Worm (Caenorhabditis elegans) whole organism, L1 larva: Measurements from ENCODE around the gene col-10.
A peak's percentile ranks its signal among the peaks of the same experiment; 100 is the strongest.

Source experiments
- C16A3.4 ChIP-seq: fragments of 150-350 bp; optimal IDR thresholded peaks from 2 replicates; lab custom pipeline; 2014; ENCODE audit warnings: missing biosample characterization, missing genetic modification characterization
- C34B4.2 ChIP-seq: sonication (generic microtip); optimal IDR thresholded peaks from 2 replicates; lab custom pipeline; 2017; ENCODE audit warnings: mild to moderate bottlenecking, missing genetic modification characterization, missing compliant biosample characterization
- Y116A8C.19 ChIP-seq: sonication (generic microtip); optimal IDR thresholded peaks from 2 replicates; lab custom pipeline; 2016; ENCODE audit warnings: missing compliant biosample characterization, missing genetic modification characterization, borderline replicate concordance
- aha-1 ChIP-seq: fragments of 150-350 bp; optimal IDR thresholded peaks from 2 replicates; lab custom pipeline; 2014; ENCODE audit warnings: missing biosample characterization, missing genetic modification characterization
- aly-2 ChIP-seq: fragments of 150-350 bp; optimal IDR thresholded peaks from 2 replicates; lab custom pipeline; 2014; ENCODE audit warnings: missing biosample characterization, missing genetic modification characterization
- ama-1 ChIP-seq: fragments of 150-350 bp; optimal IDR thresholded peaks from 2 replicates; lab custom pipeline; 2014
- blmp-1 ChIP-seq: fragments of 150-350 bp; optimal IDR thresholded peaks from 2 replicates; lab custom pipeline; 2014; ENCODE audit warnings: missing biosample characterization, missing genetic modification characterization
- ceh-63 ChIP-seq: fragments of 200-800 bp; sonication (Bioruptor generic); optimal IDR thresholded peaks from 2 replicates; lab custom pipeline; 2018; ENCODE audit warnings: mild to moderate bottlenecking, missing genetic modification characterization, missing compliant biosample characterization
- ceh-82 ChIP-seq, 3 experiments: fragments of 150-350 bp in 1 of 3; sonication (generic microtip) in 2 of 3; optimal IDR thresholded peaks; 2 replicates each; lab custom pipeline; 2014 to 2017; ENCODE audit warnings: missing biosample characterization in 3 of 3, missing genetic modification characterization in 3 of 3
- ceh-88 ChIP-seq: fragments of 200-800 bp; sonication (Bioruptor generic); IDR thresholded peaks from 2 replicates; pipeline ENCODE4 v1.3.6; 2022; ENCODE audit warnings: missing genetic modification characterization, missing compliant biosample characterization
- dsc-1 ChIP-seq: sonication (generic microtip); optimal IDR thresholded peaks from 2 replicates; lab custom pipeline; 2016; ENCODE audit warnings: mild to moderate bottlenecking, missing genetic modification characterization, missing compliant biosample characterization
- egl-13 ChIP-seq: sonication (generic microtip); optimal IDR thresholded peaks from 2 replicates; lab custom pipeline; 2016; ENCODE audit warnings: missing genotype, missing genetic modification reagents, missing genetic modification characterization, missing compliant biosample characterization
- elt-2 ChIP-seq: sonication (generic microtip); optimal IDR thresholded peaks from 2 replicates; lab custom pipeline; 2016; ENCODE audit warnings: missing genetic modification characterization, mild to moderate bottlenecking, inconsistent platforms, missing compliant biosample characterization, missing genetic modification reagents
- elt-3 ChIP-seq, 6 experiments: fragments of 150-350 bp in 1 of 6; sonication (generic microtip); optimal IDR thresholded peaks; 2 replicates each; lab custom pipeline; 2017 to 2018; ENCODE audit warnings: missing biosample characterization in 6 of 6, missing genetic modification characterization in 6 of 6, inconsistent platforms in 1 of 6
- ets-5 ChIP-seq: fragments of 200-800 bp; sonication (Bioruptor generic); IDR thresholded peaks from 2 replicates; pipeline ENCODE4 v1.3.6; 2022; ENCODE audit warnings: missing genetic modification characterization, missing compliant biosample characterization
- fkh-10 ChIP-seq: sonication (generic microtip); optimal IDR thresholded peaks from 2 replicates; lab custom pipeline; 2017; ENCODE audit warnings: missing biosample characterization, missing genetic modification reagents, missing genetic modification characterization
- fkh-4 ChIP-seq: sonication (generic microtip); optimal IDR thresholded peaks from 2 replicates; lab custom pipeline; 2016; ENCODE audit warnings: missing compliant biosample characterization, missing genetic modification characterization, borderline replicate concordance
- hlh-17 ChIP-seq: fragments of 200-800 bp; sonication (Bioruptor generic); optimal IDR thresholded peaks from 2 replicates; lab custom pipeline; 2018; ENCODE audit warnings: missing genetic modification characterization, mild to moderate bottlenecking, missing compliant biosample characterization, moderate library complexity, borderline replicate concordance
- jun-1 ChIP-seq: fragments of 150-350 bp; optimal IDR thresholded peaks from 2 replicates; lab custom pipeline; 2014; ENCODE audit warnings: missing biosample characterization, missing genetic modification reagents, missing genetic modification characterization
- lin-13 ChIP-seq: fragments of 150-350 bp; optimal IDR thresholded peaks from 2 replicates; lab custom pipeline; 2014; ENCODE audit warnings: missing biosample characterization, missing genetic modification reagents, missing genetic modification characterization
- lin-14 ChIP-seq: fragments of 200-800 bp; sonication (Bioruptor generic); optimal IDR thresholded peaks from 2 replicates; lab custom pipeline; 2018; ENCODE audit warnings: mild to moderate bottlenecking, missing genetic modification characterization, moderate library complexity, missing compliant biosample characterization
- lin-15B ChIP-seq: fragments of 150-350 bp; sonication (generic microtip); optimal IDR thresholded peaks from 3 replicates; lab custom pipeline; 2014; ENCODE audit warnings: missing biosample characterization, missing genetic modification characterization
- lin-35 ChIP-seq, 2 experiments: fragments of 150-350 bp; optimal IDR thresholded peaks; 2 replicates each; lab custom pipeline; 2014; ENCODE audit warnings: missing biosample characterization in 2 of 2, missing genetic modification characterization in 2 of 2, missing genetic modification reagents in 2 of 2
- lin-39 ChIP-seq: fragments of 150-350 bp; optimal IDR thresholded peaks from 2 replicates; lab custom pipeline; 2014; ENCODE audit warnings: missing biosample characterization, missing genetic modification reagents, missing genetic modification characterization
- lsy-2 ChIP-seq, 2 experiments: fragments of 150-350 bp; optimal IDR thresholded peaks; 2 replicates each; lab custom pipeline; 2014; ENCODE audit warnings: missing biosample characterization in 2 of 2, missing genetic modification characterization in 2 of 2
- mab-9 ChIP-seq: fragments of 200-800 bp; sonication (Bioruptor generic); IDR thresholded peaks from 2 replicates; pipeline ENCODE4 v1.3.6; 2022; ENCODE audit warnings: missing genetic modification reagents, missing genetic modification characterization, missing compliant biosample characterization
- mef-2 ChIP-seq: fragments of 150-350 bp; optimal IDR thresholded peaks from 2 replicates; lab custom pipeline; 2014; ENCODE audit warnings: missing biosample characterization, missing genetic modification characterization
- mep-1 ChIP-seq: fragments of 150-350 bp; optimal IDR thresholded peaks from 2 replicates; lab custom pipeline; 2014; ENCODE audit warnings: missing biosample characterization, missing genetic modification characterization
- nhr-11 ChIP-seq: fragments of 150-350 bp; optimal IDR thresholded peaks from 2 replicates; lab custom pipeline; 2014; ENCODE audit warnings: missing biosample characterization, missing genetic modification characterization
- nhr-12 ChIP-seq: sonication (generic microtip); optimal IDR thresholded peaks from 2 replicates; lab custom pipeline; 2017; ENCODE audit warnings: missing biosample characterization, missing genetic modification characterization
- nhr-237 ChIP-seq: fragments of 150-350 bp; optimal IDR thresholded peaks from 2 replicates; lab custom pipeline; 2014; ENCODE audit warnings: missing biosample characterization, missing genetic modification characterization
- nhr-28 ChIP-seq: fragments of 150-350 bp; optimal IDR thresholded peaks from 2 replicates; lab custom pipeline; 2014; ENCODE audit warnings: missing biosample characterization, missing genetic modification characterization
- nhr-77 ChIP-seq: fragments of 150-350 bp; optimal IDR thresholded peaks from 2 replicates; lab custom pipeline; 2014; ENCODE audit warnings: missing biosample characterization, missing genetic modification characterization
- nhr-84 ChIP-seq: sonication (generic microtip); optimal IDR thresholded peaks from 2 replicates; lab custom pipeline; 2017; ENCODE audit warnings: missing biosample characterization, missing genetic modification characterization
- nhr-90 ChIP-seq: sonication (generic microtip); optimal IDR thresholded peaks from 2 replicates; lab custom pipeline; 2016; ENCODE audit warnings: mild to moderate bottlenecking, missing genetic modification characterization, missing compliant biosample characterization; ENCODE audit not compliant: poor library complexity
- pag-3 ChIP-seq: sonication (generic microtip); optimal IDR thresholded peaks from 2 replicates; lab custom pipeline; 2017; ENCODE audit warnings: missing genetic modification characterization, mild to moderate bottlenecking, missing compliant biosample characterization, antibody characterized with exemption, borderline replicate concordance; ENCODE audit not compliant: insufficient read depth
- pax-3 ChIP-seq: fragments of 200-800 bp; sonication (Bioruptor generic); optimal IDR thresholded peaks from 2 replicates; lab custom pipeline; 2018; ENCODE audit warnings: mild to moderate bottlenecking, missing genetic modification characterization, moderate library complexity, missing compliant biosample characterization
- pqm-1 ChIP-seq: sonication (generic microtip); optimal IDR thresholded peaks from 3 replicates; lab custom pipeline; 2017; ENCODE audit warnings: missing biosample characterization, missing genetic modification characterization
- skn-1 ChIP-seq: fragments of 150-350 bp; optimal IDR thresholded peaks from 2 replicates; lab custom pipeline; 2014; ENCODE audit warnings: missing biosample characterization, missing genetic modification characterization
- snpc-4 ChIP-seq: fragments of 150-350 bp; optimal IDR thresholded peaks from 2 replicates; lab custom pipeline; 2014; ENCODE audit warnings: missing biosample characterization, missing genetic modification characterization
- snu-23 ChIP-seq: sonication (generic microtip); optimal IDR thresholded peaks from 2 replicates; lab custom pipeline; 2016; ENCODE audit warnings: missing genetic modification characterization, missing compliant biosample characterization
- sox-4 ChIP-seq: sonication (generic microtip); optimal IDR thresholded peaks from 2 replicates; lab custom pipeline; 2016; ENCODE audit warnings: missing genetic modification characterization, missing compliant biosample characterization
- sptf-1 ChIP-seq: fragments of 150-350 bp; optimal IDR thresholded peaks from 2 replicates; lab custom pipeline; 2014; ENCODE audit warnings: missing biosample characterization, missing genetic modification characterization
- swsn-7 ChIP-seq: sonication (generic microtip); optimal IDR thresholded peaks from 2 replicates; lab custom pipeline; 2016; ENCODE audit warnings: missing genetic modification characterization, missing compliant biosample characterization
- tbx-2 ChIP-seq: sonication (generic microtip); optimal IDR thresholded peaks from 2 replicates; lab custom pipeline; 2016; ENCODE audit warnings: missing genetic modification characterization, missing compliant biosample characterization
- unc-30 ChIP-seq: sonication (generic microtip); optimal IDR thresholded peaks from 2 replicates; lab custom pipeline; 2017; ENCODE audit warnings: missing biosample characterization, missing genetic modification characterization
- unc-62 ChIP-seq: fragments of 150-350 bp; optimal IDR thresholded peaks from 2 replicates; lab custom pipeline; 2014; ENCODE audit warnings: missing biosample characterization, missing genetic modification reagents, missing genetic modification characterization
- unc-86 ChIP-seq: sonication (generic microtip); optimal IDR thresholded peaks from 2 replicates; lab custom pipeline; 2016; ENCODE audit warnings: missing genetic modification characterization, missing compliant biosample characterization
- zag-1 ChIP-seq: fragments of 150-350 bp; optimal IDR thresholded peaks from 2 replicates; lab custom pipeline; 2014; ENCODE audit warnings: missing biosample characterization, missing genetic modification characterization
- zip-4 ChIP-seq: fragments of 200-800 bp; sonication (Bioruptor generic); optimal IDR thresholded peaks from 2 replicates; lab custom pipeline; 2018; ENCODE audit warnings: mild to moderate bottlenecking, missing genetic modification characterization, moderate library complexity, missing compliant biosample characterization
- ztf-11 ChIP-seq, 2 experiments: sonication (generic microtip); optimal IDR thresholded peaks; 2 replicates each; lab custom pipeline; 2016 to 2017; ENCODE audit warnings: missing genetic modification characterization in 2 of 2, missing biosample characterization in 1 of 2, missing compliant biosample characterization in 1 of 2
- ztf-4 ChIP-seq: fragments of 150-350 bp; optimal IDR thresholded peaks from 2 replicates; lab custom pipeline; 2014; ENCODE audit warnings: missing biosample characterization, missing genetic modification characterization

The col-10 gene

ce11 chrV:9213554-9213953, 48.4 kb upstream of the col-10 start, which contains the start of gene mdt-27:
Gene mdt-27 (minus strand): TSS chrV:9213654.
- no peak for TF ChIP-seq nhr-12 (tag; lab: Kevin White, UChicago)
- no peak for TF ChIP-seq Y116A8C.19
- no peak for TF ChIP-seq swsn-7 (tag; lab: Kevin White, UChicago)
- no peak for TF ChIP-seq pag-3 (tag; lab: Kevin White, UChicago)
- TF ChIP-seq aly-2: no peak
- no peak for TF ChIP-seq snu-23 (GFP tag; lab: Kevin White, UChicago)
- TF ChIP-seq nhr-90 (tag; lab: Kevin White, UChicago): no peak

DNA sequence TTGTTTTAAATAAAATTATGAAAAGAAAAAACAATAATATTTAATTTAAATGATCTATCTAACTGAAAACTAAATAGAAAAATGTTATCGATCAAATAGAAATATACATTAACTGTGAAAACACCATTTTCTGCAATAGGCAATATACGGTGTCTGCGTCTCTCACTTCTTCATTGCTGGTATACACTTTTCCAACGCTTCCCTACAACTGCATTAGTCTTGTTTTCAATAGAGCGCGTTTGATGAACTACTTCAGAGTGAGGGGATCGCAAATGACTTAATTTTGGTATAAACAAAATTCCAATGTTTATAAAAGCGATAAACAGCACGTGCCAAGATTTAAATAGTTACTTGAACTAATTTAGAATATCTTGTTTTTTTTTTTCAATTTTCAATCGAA, 47.4 kb upstream of the col-10 start:
- TF ChIP-seq elt-2 (tag; lab: Kevin White, UChicago) (no peak), Y116A8C.19 (no peak), fkh-10 (GFP tag; lab: Kevin White, UChicago) (no peak), ets-5 (GFP tag; lab: Robert Waterston, UW) (no peak), ceh-88 (no peak), snpc-4 (tag; lab: Kevin White, UChicago) (peak; percentile 63), C34B4.2 (tag; lab: Kevin White, UChicago) (no peak), pqm-1 (tag; lab: Kevin White, UChicago) (no peak), hlh-17 (GFP tag; lab: Kevin White, UChicago) (no peak), dsc-1 (tag; lab: Kevin White, UChicago) (no peak), nhr-11 (no peak), nhr-28 (tag; lab: Kevin White, UChicago) (no peak), fkh-4 (no peak), pag-3 (tag; lab: Kevin White, UChicago) (no peak), zip-4 (GFP tag; lab: Kevin White, UChicago) (no peak), ama-1 (no peak), unc-30 (tag; lab: Kevin White, UChicago) (no peak), sox-4 (tag; lab: Kevin White, UChicago) (no peak), mef-2 (tag; lab: Kevin White, UChicago) (no peak), ztf-11 (tag; optimal IDR thresholded peaks at IDR 0.05; lab: Kevin White, UChicago) (no peak), pax-3 (tag; lab: Kevin White, UChicago) (no peak), unc-62 (GFP tag; lab: Kevin White, UChicago) (no peak), jun-1 (no peak), nhr-237 (no peak), lin-15B (peak; percentile 68), sptf-1 (tag; lab: Kevin White, UChicago) (no peak), elt-3 (tag; optimal IDR thresholded peaks at IDR 0.05; lab: Kevin White, UChicago) (peak in 1 of 6 experiments; percentile 48), lin-13 (GFP tag; lab: Kevin White, UChicago) (peak; percentile 44), snu-23 (GFP tag; lab: Kevin White, UChicago) (peak; percentile 73), mep-1 (tag; lab: Kevin White, UChicago) (peak; percentile 91), aly-2 (no peak), unc-86 (no peak), aha-1 (tag; lab: Kevin White, UChicago) (no peak), egl-13 (tag; lab: Kevin White, UChicago) (no peak), skn-1 (peak; percentile 47), nhr-77 (tag; lab: Kevin White, UChicago) (no peak), ceh-82 (tag; optimal IDR thresholded peaks at IDR 0.05; lab: Kevin White, UChicago) (peak in 2 of 3 experiments; percentile 18 to 72), lin-35 (GFP tag; optimal IDR thresholded peaks at IDR 0.05; lab: Kevin White, UChicago) (peak; percentile 66 to 84), nhr-84 (tag; lab: Kevin White, UChicago) (no peak), ceh-63 (GFP tag; lab: Kevin White, UChicago) (no peak), lsy-2 (tag; optimal IDR thresholded peaks at IDR 0.05; lab: Kevin White, UChicago) (peak; percentile 48 to 84), C16A3.4 (peak; percentile 73), ztf-4 (tag; lab: Kevin White, UChicago) (no peak), blmp-1 (tag; lab: Kevin White, UChicago) (peak; percentile 70), lin-14 (GFP tag; lab: Kevin White, UChicago) (peak; percentile 90), mab-9 (GFP tag; lab: Robert Waterston, UW) (no peak), zag-1 (no peak), tbx-2 (tag; lab: Kevin White, UChicago) (peak; percentile 5), lin-39 (no peak)
